Worm (Caenorhabditis elegans) whole organism, L1 larva: ENCODE data around the gene vha-19.

Source experiments
- ceh-82 ChIP-seq, 3 experiments: fragments of 150-350 bp in 1 of 3; sonication (generic microtip) in 2 of 3; optimal IDR thresholded peaks; 2 replicates each; lab custom pipeline; 2014 to 2017; ENCODE audit warnings: missing biosample characterization in 3 of 3, missing genetic modification characterization in 3 of 3
- ces-1 ChIP-seq: fragments of 150-350 bp; optimal IDR thresholded peaks from 2 replicates; lab custom pipeline; 2014; ENCODE audit warnings: missing biosample characterization, missing genetic modification reagents, missing genetic modification characterization
- lir-3 ChIP-seq: sonication (generic microtip); optimal IDR thresholded peaks from 2 replicates; lab custom pipeline; 2016; ENCODE audit warnings: mild to moderate bottlenecking, missing genetic modification characterization, moderate library complexity, missing compliant biosample characterization; ENCODE audit not compliant: poor library complexity
- lsy-2 ChIP-seq, 2 experiments: fragments of 150-350 bp; optimal IDR thresholded peaks; 2 replicates each; lab custom pipeline; 2014; ENCODE audit warnings: missing biosample characterization in 2 of 2, missing genetic modification characterization in 2 of 2
- nhr-12 ChIP-seq: sonication (generic microtip); optimal IDR thresholded peaks from 2 replicates; lab custom pipeline; 2017; ENCODE audit warnings: missing biosample characterization, missing genetic modification characterization
- nhr-237 ChIP-seq: fragments of 150-350 bp; optimal IDR thresholded peaks from 2 replicates; lab custom pipeline; 2014; ENCODE audit warnings: missing biosample characterization, missing genetic modification characterization
- snpc-4 ChIP-seq: fragments of 150-350 bp; optimal IDR thresholded peaks from 2 replicates; lab custom pipeline; 2014; ENCODE audit warnings: missing biosample characterization, missing genetic modification characterization
- vab-15 ChIP-seq: sonication (generic microtip); optimal IDR thresholded peaks from 2 replicates; lab custom pipeline; 2017; ENCODE audit warnings: missing genotype, mild to moderate bottlenecking, missing genetic modification characterization, missing compliant biosample characterization
- zag-1 ChIP-seq: fragments of 150-350 bp; optimal IDR thresholded peaks from 2 replicates; lab custom pipeline; 2014; ENCODE audit warnings: missing biosample characterization, missing genetic modification characterization

ce11 chrIV:3422516-3422915 is 53.5 kb downstream of the vha-19 start, which contains the start of gene C04C3.6:
- TF ChIP-seq snpc-4 (tag; lab: Kevin White, UChicago), result no peak
- no peak for TF ChIP-seq nhr-12 (tag; lab: Kevin White, UChicago)
- TF ChIP-seq vab-15, result no peak
- TF ChIP-seq lir-3 (tag; lab: Kevin White, UChicago), result no peak
- no peak for TF ChIP-seq nhr-237 (tag; lab: Kevin White, UChicago)
- TF ChIP-seq ceh-82 (tag; optimal IDR thresholded peaks at IDR 0.05; lab: Kevin White, UChicago), result no peak
- no peak for TF ChIP-seq zag-1 (tag; lab: Kevin White, UChicago)
- no peak for TF ChIP-seq lsy-2 (tag; optimal IDR thresholded peaks at IDR 0.05; lab: Kevin White, UChicago)
- no peak for TF ChIP-seq ces-1
